Fruit fly (Drosophila melanogaster): ENCODE data around the gene CG44428.

dm6 chrX:13534100-13534499 is 4.1 kb upstream of the CG44428 start, which contains the start of gene CG15756:
- TF ChIP-seq psq (optimal IDR thresholded peaks at IDR 0.05) (no peak), h (optimal IDR thresholded peaks at IDR 0.05) (no peak), Myc (optimal IDR thresholded peaks at IDR 0.05) (no peak), insv (optimal IDR thresholded peaks at IDR 0.05) (no peak)

Measured in Kc167 (cell line).